Fruit fly (Drosophila melanogaster) whole organism: ENCODE data around the gene CG2247.
"Not testable (repeated sequence)": the region's sequence is repeated elsewhere in the genome, so short reads cannot be mapped to it uniquely, and the experiment has no call there.

Experiments
- CG8478 ChIP-seq: fragments of >200 bp; optimal IDR thresholded peaks from 2 replicates; lab custom pipeline; 2018; ENCODE audit warnings: inconsistent platforms
- Dll ChIP-seq: fragments of >200 bp; optimal IDR thresholded peaks from 2 replicates; lab custom pipeline; 2017
- EcR ChIP-seq, 2 experiments: fragments of >200 bp; optimal IDR thresholded peaks; 2 replicates each; lab custom pipeline; 2017; ENCODE audit warnings: missing biosample characterization in 2 of 2, missing genetic modification characterization in 2 of 2, missing genetic modification reagents in 2 of 2
- pan ChIP-seq: fragments of >200 bp; optimal IDR thresholded peaks from 2 replicates; lab custom pipeline; 2017
- psq ChIP-seq: fragments of >200 bp; optimal IDR thresholded peaks from 2 replicates; lab custom pipeline; 2017
- usp ChIP-seq: fragments of >200 bp; optimal IDR thresholded peaks from 2 replicates; lab custom pipeline; 2017; ENCODE audit warnings: missing biosample characterization, missing genetic modification characterization, mixed read lengths

The CG2247 gene

dm6 chrX:11601408-11601807 lies 10.0 kb downstream of the CG2247 start:
- TF ChIP-seq psq (lab: Kevin White, UChicago) = no peak
- no peak for TF ChIP-seq usp
- no peak for TF ChIP-seq pan
- no peak for TF ChIP-seq EcR (GFP tag; optimal IDR thresholded peaks at IDR 0.05; lab: Kevin White, UChicago)
- TF ChIP-seq Dll (lab: Kevin White, UChicago) = no peak
- no peak for TF ChIP-seq CG8478

dm6 chrX:11600795-11601358 lies 10.6 kb downstream of the CG2247 start:
- TF ChIP-seq usp (no peak), psq (lab: Kevin White, UChicago) (no peak), pan (no peak), EcR (GFP tag; optimal IDR thresholded peaks at IDR 0.05; lab: Kevin White, UChicago) (no peak), CG8478 (no peak), Dll (lab: Kevin White, UChicago) (no peak)

dm6 chrX:11599589-11599988 lies 11.9 kb downstream of the CG2247 start, which contains the start of gene rho-4:
Gene rho-4 (plus strand): TSS chrX:11599838.
- TF ChIP-seq CG8478; Dll (lab: Kevin White, UChicago); pan: not testable (repeated sequence)

dm6 chrX:11584075-11584474 lies 27.4 kb downstream of the CG2247 start, which contains the start of gene pkm:
Gene pkm (minus strand): TSS chrX:11584175.
- no peak for TF ChIP-seq pan
- no peak for TF ChIP-seq usp
- no peak for TF ChIP-seq CG8478
- TF ChIP-seq EcR (GFP tag; optimal IDR thresholded peaks at IDR 0.05; lab: Kevin White, UChicago) = no peak
- no peak for TF ChIP-seq psq (lab: Kevin White, UChicago)
- no peak for TF ChIP-seq Dll (lab: Kevin White, UChicago)

- TF ChIP-seq Dll (lab: Kevin White, UChicago) = no peak
- TF ChIP-seq EcR (GFP tag; optimal IDR thresholded peaks at IDR 0.05; lab: Kevin White, UChicago) = no peak
Measured at dm6 chrX:11580200-11580840, 31.1 kb downstream of the CG2247 start, which contains the start of gene nod. Gene nod (plus strand): TSS chrX:11580772.

dm6 chrX:11578841-11579240 lies 32.6 kb downstream of the CG2247 start:
- TF ChIP-seq usp (no peak), CG8478 (no peak), psq (lab: Kevin White, UChicago) (no peak), Dll (lab: Kevin White, UChicago) (no peak), EcR (GFP tag; optimal IDR thresholded peaks at IDR 0.05; lab: Kevin White, UChicago) (no peak), pan (no peak)

dm6 chrX:11576540-11576939 lies 34.9 kb downstream of the CG2247 start, which contains the start of gene CG11695:
Gene CG11695 (plus strand): TSS chrX:11576883.
- TF ChIP-seq EcR (GFP tag; optimal IDR thresholded peaks at IDR 0.05; lab: Kevin White, UChicago) (no peak), Dll (lab: Kevin White, UChicago) (no peak), CG8478 (no peak), pan (no peak), usp (no peak), psq (lab: Kevin White, UChicago) (no peak)

dm6 chrX:11573529-11573928 lies 37.9 kb downstream of the CG2247 start, which contains the start of gene CG11696:
Gene CG11696 (plus strand): TSS chrX:11573731.
- TF ChIP-seq CG8478 (no peak), usp (no peak), Dll (lab: Kevin White, UChicago) (no peak), pan (no peak), EcR (GFP tag; optimal IDR thresholded peaks at IDR 0.05; lab: Kevin White, UChicago) (no peak), psq (lab: Kevin White, UChicago) (no peak)

dm6 chrX:11572270-11572914 lies 39.1 kb downstream of the CG2247 start, which contains the start of the genes Kmn1 and Reepl1:
Gene Kmn1 (minus strand): TSS chrX:11572442.
Gene Reepl1 (plus strand): TSS chrX:11572707.
- TF ChIP-seq Dll (lab: Kevin White, UChicago) (no peak), pan (no peak), psq (lab: Kevin White, UChicago) (no peak), CG8478 (no peak), usp (no peak), EcR (GFP tag; optimal IDR thresholded peaks at IDR 0.05; lab: Kevin White, UChicago) (no peak)

dm6 chrX:11569956-11570695 lies 41.3 kb downstream of the CG2247 start, which contains the start of the genes Polr2A and CG11699:
Gene Polr2A (minus strand): TSS chrX:11570326.
Gene CG11699 (plus strand): TSS chrX:11570621.
- TF ChIP-seq EcR (GFP tag; optimal IDR thresholded peaks at IDR 0.05; lab: Kevin White, UChicago) (no peak), pan (no peak), Dll (lab: Kevin White, UChicago) (no peak), psq (lab: Kevin White, UChicago) (no peak), CG8478 (no peak), usp (no peak)

dm6 chrX:11561450-11562040 lies 49.9 kb downstream of the CG2247 start, which contains the start of gene PGRP-SA:
Gene PGRP-SA (plus strand): TSS chrX:11561643.
- TF ChIP-seq usp (no peak), pan (no peak), EcR (GFP tag; optimal IDR thresholded peaks at IDR 0.05; lab: Kevin White, UChicago) (no peak), psq (lab: Kevin White, UChicago) (no peak), CG8478 (no peak), Dll (lab: Kevin White, UChicago) (no peak)
